Worm (Caenorhabditis elegans): ENCODE data around the gene nkat-3.

- TF ChIP-seq fos-1 (tag; optimal IDR thresholded peaks at IDR 0.05) (no peak), nhr-43 (tag; optimal IDR thresholded peaks at IDR 0.05; ENCODE audit: poor library complexity, severe bottlenecking) (no peak), aly-2 (tag; optimal IDR thresholded peaks at IDR 0.05) (no peak), nfya-1 (tag; optimal IDR thresholded peaks at IDR 0.05; ENCODE audit: insufficient read depth) (no peak), ama-1 (optimal IDR thresholded peaks at IDR 0.05) (no peak), nhr-12 (tag; optimal IDR thresholded peaks at IDR 0.05) (no peak), skn-1 (tag; optimal IDR thresholded peaks at IDR 0.05) (no peak), lin-15B (tag; optimal IDR thresholded peaks at IDR 0.05) (no peak), ztf-4 (tag; optimal IDR thresholded peaks at IDR 0.05) (no peak), unc-62 (GFP tag; optimal IDR thresholded peaks at IDR 0.05) (no peak), hmg-11 (tag; optimal IDR thresholded peaks at IDR 0.05) (no peak)
Observed at ce11 chrX:15441686-15442067, at the start of gene nkat-3.
